Worm (Caenorhabditis elegans) whole organism, L1 larva: ENCODE measurements around the gene F55B11.6.

Experiments
- Y116A8C.19 ChIP-seq: sonication (generic microtip); optimal IDR thresholded peaks from 2 replicates; lab custom pipeline; 2016; ENCODE audit warnings: missing compliant biosample characterization, missing genetic modification characterization, borderline replicate concordance
- alr-1 ChIP-seq: fragments of 200-800 bp; sonication (Bioruptor generic); optimal IDR thresholded peaks from 2 replicates; lab custom pipeline; 2018; ENCODE audit warnings: borderline replicate concordance, mild to moderate bottlenecking, missing genetic modification characterization, missing compliant biosample characterization
- aly-2 ChIP-seq: fragments of 150-350 bp; optimal IDR thresholded peaks from 2 replicates; lab custom pipeline; 2014; ENCODE audit warnings: missing biosample characterization, missing genetic modification characterization
- ama-1 ChIP-seq: fragments of 150-350 bp; optimal IDR thresholded peaks from 2 replicates; lab custom pipeline; 2014
- blmp-1 ChIP-seq: fragments of 150-350 bp; optimal IDR thresholded peaks from 2 replicates; lab custom pipeline; 2014; ENCODE audit warnings: missing biosample characterization, missing genetic modification characterization
- ceh-8 ChIP-seq: fragments of 200-800 bp; sonication (Bioruptor generic); optimal IDR thresholded peaks from 2 replicates; lab custom pipeline; 2018; ENCODE audit warnings: mild to moderate bottlenecking, missing genetic modification characterization, moderate library complexity, missing compliant biosample characterization
- ceh-82 ChIP-seq, 3 experiments: fragments of 150-350 bp in 1 of 3; sonication (generic microtip) in 2 of 3; optimal IDR thresholded peaks; 2 replicates each; lab custom pipeline; 2014 to 2017; ENCODE audit warnings: missing biosample characterization in 3 of 3, missing genetic modification characterization in 3 of 3
- ceh-90 ChIP-seq: sonication (generic microtip); optimal IDR thresholded peaks from 2 replicates; lab custom pipeline; 2016; ENCODE audit warnings: missing genetic modification characterization, missing compliant biosample characterization
- ces-1 ChIP-seq: fragments of 150-350 bp; optimal IDR thresholded peaks from 2 replicates; lab custom pipeline; 2014; ENCODE audit warnings: missing biosample characterization, missing genetic modification reagents, missing genetic modification characterization
- dpl-1 ChIP-seq, 3 experiments: fragments of 150-350 bp in 2 of 3; sonication (generic microtip) in 1 of 3; optimal IDR thresholded peaks; 2 replicates each; lab custom pipeline; 2014 to 2017; ENCODE audit warnings: missing biosample characterization in 3 of 3, missing genetic modification characterization in 3 of 3, missing genetic modification reagents in 3 of 3
- dsc-1 ChIP-seq: sonication (generic microtip); optimal IDR thresholded peaks from 2 replicates; lab custom pipeline; 2016; ENCODE audit warnings: mild to moderate bottlenecking, missing genetic modification characterization, missing compliant biosample characterization
- efl-1 ChIP-seq, 4 experiments: fragments of 150-350 bp; optimal IDR thresholded peaks in 3 of 4; peaks in 1 of 4; 1 replicate in 1 of 4; 2 replicates in 3 of 4; lab custom pipeline; 2014; ENCODE audit warnings: missing biosample characterization in 2 of 4, missing genetic modification characterization in 2 of 4, missing genetic modification reagents in 2 of 4
- efl-3 ChIP-seq: fragments of 200-800 bp; sonication (Bioruptor generic); optimal IDR thresholded peaks from 2 replicates; lab custom pipeline; 2018; ENCODE audit warnings: mild to moderate bottlenecking, missing genetic modification characterization, missing compliant biosample characterization
- egl-13 ChIP-seq: sonication (generic microtip); optimal IDR thresholded peaks from 2 replicates; lab custom pipeline; 2016; ENCODE audit warnings: missing genotype, missing genetic modification reagents, missing genetic modification characterization, missing compliant biosample characterization
- elt-2 ChIP-seq: sonication (generic microtip); optimal IDR thresholded peaks from 2 replicates; lab custom pipeline; 2016; ENCODE audit warnings: missing genetic modification characterization, mild to moderate bottlenecking, inconsistent platforms, missing compliant biosample characterization, missing genetic modification reagents
- elt-3 ChIP-seq, 6 experiments: fragments of 150-350 bp in 1 of 6; sonication (generic microtip); optimal IDR thresholded peaks; 2 replicates each; lab custom pipeline; 2017 to 2018; ENCODE audit warnings: missing biosample characterization in 6 of 6, missing genetic modification characterization in 6 of 6, inconsistent platforms in 1 of 6
- hlh-17 ChIP-seq: fragments of 200-800 bp; sonication (Bioruptor generic); optimal IDR thresholded peaks from 2 replicates; lab custom pipeline; 2018; ENCODE audit warnings: missing genetic modification characterization, mild to moderate bottlenecking, missing compliant biosample characterization, moderate library complexity, borderline replicate concordance
- lin-13 ChIP-seq: fragments of 150-350 bp; optimal IDR thresholded peaks from 2 replicates; lab custom pipeline; 2014; ENCODE audit warnings: missing biosample characterization, missing genetic modification reagents, missing genetic modification characterization
- lin-14 ChIP-seq: fragments of 200-800 bp; sonication (Bioruptor generic); optimal IDR thresholded peaks from 2 replicates; lab custom pipeline; 2018; ENCODE audit warnings: mild to moderate bottlenecking, missing genetic modification characterization, moderate library complexity, missing compliant biosample characterization
- lin-15B ChIP-seq: fragments of 150-350 bp; sonication (generic microtip); optimal IDR thresholded peaks from 3 replicates; lab custom pipeline; 2014; ENCODE audit warnings: missing biosample characterization, missing genetic modification characterization
- lin-35 ChIP-seq, 2 experiments: fragments of 150-350 bp; optimal IDR thresholded peaks; 2 replicates each; lab custom pipeline; 2014; ENCODE audit warnings: missing biosample characterization in 2 of 2, missing genetic modification characterization in 2 of 2, missing genetic modification reagents in 2 of 2
- lir-3 ChIP-seq: sonication (generic microtip); optimal IDR thresholded peaks from 2 replicates; lab custom pipeline; 2016; ENCODE audit warnings: mild to moderate bottlenecking, missing genetic modification characterization, moderate library complexity, missing compliant biosample characterization; ENCODE audit not compliant: poor library complexity
- lsy-2 ChIP-seq, 2 experiments: fragments of 150-350 bp; optimal IDR thresholded peaks; 2 replicates each; lab custom pipeline; 2014; ENCODE audit warnings: missing biosample characterization in 2 of 2, missing genetic modification characterization in 2 of 2
- mab-9 ChIP-seq: fragments of 200-800 bp; sonication (Bioruptor generic); IDR thresholded peaks from 2 replicates; pipeline ENCODE4 v1.3.6; 2022; ENCODE audit warnings: missing genetic modification reagents, missing genetic modification characterization, missing compliant biosample characterization
- mdl-1 ChIP-seq, 2 experiments: fragments of 150-350 bp; optimal IDR thresholded peaks; 2 replicates each; lab custom pipeline; 2014 to 2017; ENCODE audit warnings: missing biosample characterization in 2 of 2, missing genetic modification characterization in 2 of 2, inconsistent platforms in 1 of 2
- nhr-19 ChIP-seq: fragments of 200-800 bp; sonication (Bioruptor generic); conservative IDR thresholded peaks from 2 replicates; pipeline ENCODE4 v1.3.6; 2022; ENCODE audit warnings: missing genetic modification characterization, missing compliant biosample characterization
- nhr-20 ChIP-seq: sonication (generic microtip); optimal IDR thresholded peaks from 2 replicates; lab custom pipeline; 2016; ENCODE audit warnings: mild to moderate bottlenecking, missing genetic modification characterization, missing compliant biosample characterization
- nhr-237 ChIP-seq: fragments of 150-350 bp; optimal IDR thresholded peaks from 2 replicates; lab custom pipeline; 2014; ENCODE audit warnings: missing biosample characterization, missing genetic modification characterization
- nhr-28 ChIP-seq: fragments of 150-350 bp; optimal IDR thresholded peaks from 2 replicates; lab custom pipeline; 2014; ENCODE audit warnings: missing biosample characterization, missing genetic modification characterization
- nhr-47 ChIP-seq: sonication (generic microtip); optimal IDR thresholded peaks from 2 replicates; lab custom pipeline; 2016; ENCODE audit warnings: mild to moderate bottlenecking, missing genetic modification characterization, moderate library complexity, missing compliant biosample characterization
- nhr-77 ChIP-seq: fragments of 150-350 bp; optimal IDR thresholded peaks from 2 replicates; lab custom pipeline; 2014; ENCODE audit warnings: missing biosample characterization, missing genetic modification characterization
- nhr-84 ChIP-seq: sonication (generic microtip); optimal IDR thresholded peaks from 2 replicates; lab custom pipeline; 2017; ENCODE audit warnings: missing biosample characterization, missing genetic modification characterization
- nhr-85 ChIP-seq: sonication (generic microtip); peaks from one replicate; lab custom pipeline; 2016; ENCODE audit warnings: missing genetic modification characterization, inconsistent platforms, missing compliant biosample characterization
- nhr-90 ChIP-seq: sonication (generic microtip); optimal IDR thresholded peaks from 2 replicates; lab custom pipeline; 2016; ENCODE audit warnings: mild to moderate bottlenecking, missing genetic modification characterization, missing compliant biosample characterization; ENCODE audit not compliant: poor library complexity
- pax-3 ChIP-seq: fragments of 200-800 bp; sonication (Bioruptor generic); optimal IDR thresholded peaks from 2 replicates; lab custom pipeline; 2018; ENCODE audit warnings: mild to moderate bottlenecking, missing genetic modification characterization, moderate library complexity, missing compliant biosample characterization
- skn-1 ChIP-seq: fragments of 150-350 bp; optimal IDR thresholded peaks from 2 replicates; lab custom pipeline; 2014; ENCODE audit warnings: missing biosample characterization, missing genetic modification characterization
- snpc-4 ChIP-seq: fragments of 150-350 bp; optimal IDR thresholded peaks from 2 replicates; lab custom pipeline; 2014; ENCODE audit warnings: missing biosample characterization, missing genetic modification characterization
- snu-23 ChIP-seq: sonication (generic microtip); optimal IDR thresholded peaks from 2 replicates; lab custom pipeline; 2016; ENCODE audit warnings: missing genetic modification characterization, missing compliant biosample characterization
- sup-37 ChIP-seq: fragments of 200-800 bp; sonication (Bioruptor generic); optimal IDR thresholded peaks from 2 replicates; lab custom pipeline; 2018; ENCODE audit warnings: mild to moderate bottlenecking, missing genetic modification characterization, missing compliant biosample characterization
- tbx-2 ChIP-seq: sonication (generic microtip); optimal IDR thresholded peaks from 2 replicates; lab custom pipeline; 2016; ENCODE audit warnings: missing genetic modification characterization, missing compliant biosample characterization
- unc-130 ChIP-seq: fragments of 150-350 bp; optimal IDR thresholded peaks from 2 replicates; lab custom pipeline; 2017; ENCODE audit warnings: missing biosample characterization, missing genetic modification characterization, inconsistent platforms
- unc-86 ChIP-seq: sonication (generic microtip); optimal IDR thresholded peaks from 2 replicates; lab custom pipeline; 2016; ENCODE audit warnings: missing genetic modification characterization, missing compliant biosample characterization
- unc-98 ChIP-seq: fragments of 200-800 bp; sonication (Bioruptor generic); IDR thresholded peaks from 2 replicates; pipeline ENCODE4 v1.3.6; 2022; ENCODE audit warnings: missing genetic modification characterization, missing compliant biosample characterization
- vab-15 ChIP-seq: sonication (generic microtip); optimal IDR thresholded peaks from 2 replicates; lab custom pipeline; 2017; ENCODE audit warnings: missing genotype, mild to moderate bottlenecking, missing genetic modification characterization, missing compliant biosample characterization
- zag-1 ChIP-seq: fragments of 150-350 bp; optimal IDR thresholded peaks from 2 replicates; lab custom pipeline; 2014; ENCODE audit warnings: missing biosample characterization, missing genetic modification characterization
- ztf-11 ChIP-seq, 2 experiments: sonication (generic microtip); optimal IDR thresholded peaks; 2 replicates each; lab custom pipeline; 2016 to 2017; ENCODE audit warnings: missing genetic modification characterization in 2 of 2, missing biosample characterization in 1 of 2, missing compliant biosample characterization in 1 of 2

F55B11.6 gene

DNA sequence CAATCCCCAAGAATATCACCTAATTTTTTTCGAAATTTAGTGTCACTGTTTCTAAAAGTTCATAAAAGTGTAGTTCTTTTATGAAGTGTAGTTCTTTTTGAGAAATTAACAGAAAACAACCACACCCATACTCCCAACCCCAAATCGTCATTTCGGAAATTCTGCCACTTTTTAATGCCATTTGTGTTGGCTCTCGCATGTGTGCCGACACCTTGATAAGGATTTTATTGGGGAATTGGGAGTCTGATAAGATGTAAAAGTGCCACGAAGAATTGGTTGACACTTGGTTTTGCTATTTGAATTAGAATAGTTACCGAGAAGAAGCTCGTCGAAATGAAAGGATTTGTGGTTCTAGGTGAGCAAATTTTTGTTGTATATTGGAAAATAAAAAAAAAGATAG, 39.6 kb upstream of the F55B11.6 start, which contains the start of gene nspg-9:
Gene nspg-9 (plus strand): TSS at position 234 of the 400 bp plus-strand sequence.
- TF ChIP-seq vab-15 (no peak), dsc-1 (tag; lab: Kevin White, UChicago) (no peak), unc-86 (no peak), elt-2 (tag; lab: Kevin White, UChicago) (peak; percentile 67), nhr-90 (tag; lab: Kevin White, UChicago) (peak; percentile 4), lin-35 (GFP tag; optimal IDR thresholded peaks at IDR 0.05; lab: Kevin White, UChicago) (peak in 1 of 2 experiments; percentile 34), nhr-20 (tag; lab: Kevin White, UChicago) (no peak)

DNA sequence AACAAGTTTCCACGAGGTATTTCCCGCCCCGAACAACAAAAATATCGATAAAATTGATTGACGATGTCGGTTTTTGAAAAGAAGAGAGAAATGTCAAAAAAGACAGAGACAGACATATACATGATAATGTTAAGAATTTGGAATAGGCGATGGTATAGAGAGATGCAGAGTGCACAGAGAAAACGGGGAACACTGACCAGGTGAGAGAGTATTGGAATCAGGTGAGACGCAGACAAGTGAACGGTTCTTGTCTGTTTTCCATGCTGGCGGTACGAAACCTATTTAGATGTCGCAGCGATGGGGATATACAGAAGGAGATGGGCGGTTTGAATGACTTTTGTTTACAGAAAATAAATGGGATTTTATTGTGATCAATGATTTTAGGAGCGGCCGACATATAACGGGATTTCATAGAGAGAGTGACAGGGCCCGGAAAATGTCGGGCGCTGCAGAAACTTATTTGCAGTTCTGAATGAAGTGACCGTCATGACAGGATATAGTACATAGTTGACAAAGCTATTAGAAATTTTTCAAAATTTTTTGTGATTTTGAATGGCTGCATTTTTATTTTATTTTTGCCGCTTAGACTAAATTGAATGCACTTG, 28.3 kb upstream of the F55B11.6 start:
- TF ChIP-seq lin-13 (peak; percentile 47), snu-23 (GFP tag; lab: Kevin White, UChicago) (peak; percentile 70), efl-3 (GFP tag; lab: Kevin White, UChicago) (no peak), hlh-17 (GFP tag; lab: Kevin White, UChicago) (no peak), nhr-19 (GFP tag; lab: Robert Waterston, UW) (peak; percentile 31; the same call in 1 of the 2 replicates), nhr-77 (tag; lab: Kevin White, UChicago) (no peak), aly-2 (no peak), skn-1 (tag; lab: Kevin White, UChicago) (peak; percentile 12), ceh-90 (tag; lab: Kevin White, UChicago) (no peak), zag-1 (tag; lab: Kevin White, UChicago) (no peak), efl-1 (optimal IDR thresholded peaks at IDR 0.05; lab: Kevin White, UChicago) (peak; percentile 22 to 42), efl-1 (GFP tag; optimal IDR thresholded peaks at IDR 0.05 in 1 of 2; lab: Kevin White, UChicago) (peak; percentile 11 to 88), alr-1 (tag; lab: Kevin White, UChicago) (no peak), ama-1 (lab: Kevin White, UChicago) (no peak), sup-37 (GFP tag; lab: Kevin White, UChicago) (no peak), lin-14 (GFP tag; lab: Kevin White, UChicago) (peak; percentile 84), unc-98 (GFP tag; lab: Robert Waterston, UW) (no peak), nhr-20 (tag; lab: Kevin White, UChicago) (peak; percentile 57), pax-3 (tag; lab: Kevin White, UChicago) (no peak), egl-13 (tag; lab: Kevin White, UChicago) (no peak), mab-9 (no peak), snpc-4 (tag; lab: Kevin White, UChicago) (peak; percentile 93), blmp-1 (tag; lab: Kevin White, UChicago) (peak; percentile 69), nhr-28 (no peak), ces-1 (GFP tag; lab: Kevin White, UChicago) (no peak), ceh-8 (GFP tag; lab: Kevin White, UChicago) (no peak), Y116A8C.19 (no peak), tbx-2 (peak; percentile 18), elt-3 (tag; optimal IDR thresholded peaks at IDR 0.05; lab: Kevin White, UChicago) (peak in 2 of 6 experiments; percentile 74 to 76), nhr-237 (tag; lab: Kevin White, UChicago) (no peak), ztf-11 (tag; optimal IDR thresholded peaks at IDR 0.05; lab: Kevin White, UChicago) (no peak), nhr-85 (peak; percentile 89), lsy-2 (tag; optimal IDR thresholded peaks at IDR 0.05; lab: Kevin White, UChicago) (peak; percentile 8 to 23), lir-3 (tag; lab: Kevin White, UChicago) (no peak), mdl-1 (tag; optimal IDR thresholded peaks at IDR 0.05; lab: Kevin White, UChicago) (peak in 1 of 2 experiments; percentile 51), nhr-90 (tag; lab: Kevin White, UChicago) (peak; percentile 71), dpl-1 (GFP tag; optimal IDR thresholded peaks at IDR 0.05; lab: Kevin White, UChicago) (peak in 1 of 3 experiments; percentile 3), ceh-82 (tag; optimal IDR thresholded peaks at IDR 0.05; lab: Kevin White, UChicago) (no peak), nhr-84 (tag; lab: Kevin White, UChicago) (no peak), vab-15 (no peak), lin-35 (GFP tag; optimal IDR thresholded peaks at IDR 0.05; lab: Kevin White, UChicago) (peak in 1 of 2 experiments; percentile 59), nhr-47 (tag; lab: Kevin White, UChicago) (peak; percentile 31), unc-86 (no peak), lin-15B (tag; lab: Kevin White, UChicago) (no peak), dsc-1 (tag; lab: Kevin White, UChicago) (no peak), unc-130 (tag; lab: Kevin White, UChicago) (no peak)
